Worm (Caenorhabditis elegans) whole organism, L4 larva: Measurements from ENCODE around the gene ZK673.6.

Source experiments
- ceh-44 ChIP-seq: fragments of 200-800 bp; sonication (Bioruptor generic); IDR thresholded peaks from 2 replicates; pipeline ENCODE4 v1.3.6; 2022; ENCODE audit warnings: missing genetic modification reagents, missing genetic modification characterization, missing compliant biosample characterization
- daf-16 ChIP-seq, 3 experiments: sonication (generic microtip); optimal IDR thresholded peaks; 2 replicates each; lab custom pipeline; 2016 to 2017; ENCODE audit warnings: missing genetic modification characterization in 3 of 3, missing genetic modification reagents in 3 of 3, mild to moderate bottlenecking in 2 of 3, missing compliant biosample characterization in 2 of 3, missing biosample characterization in 1 of 3, moderate library complexity in 1 of 3
- duxl-1 ChIP-seq: sonication (generic microtip); optimal IDR thresholded peaks from 2 replicates; lab custom pipeline; 2016; ENCODE audit warnings: mild to moderate bottlenecking, missing genetic modification characterization, moderate library complexity, missing compliant biosample characterization; ENCODE audit not compliant: poor library complexity
- lin-39 ChIP-seq: fragments of 150-350 bp; optimal IDR thresholded peaks from 2 replicates; lab custom pipeline; 2014; ENCODE audit warnings: missing biosample characterization, missing genetic modification reagents, missing genetic modification characterization
- lir-3 ChIP-seq: sonication (generic microtip); optimal IDR thresholded peaks from 2 replicates; lab custom pipeline; 2016; ENCODE audit warnings: mild to moderate bottlenecking, missing genetic modification characterization, missing compliant biosample characterization
- lsy-2 ChIP-seq, 2 experiments: fragments of 150-350 bp in 1 of 2; sonication (generic microtip) in 1 of 2; optimal IDR thresholded peaks; 2 replicates each; lab custom pipeline; 2014 to 2017; ENCODE audit warnings: missing biosample characterization in 2 of 2, missing genetic modification characterization in 2 of 2
- mep-1 ChIP-seq: fragments of 150-350 bp; sonication (generic microtip); optimal IDR thresholded peaks from 3 replicates; lab custom pipeline; 2014; ENCODE audit warnings: missing biosample characterization, missing genetic modification characterization
- nhr-11 ChIP-seq: fragments of 150-350 bp; optimal IDR thresholded peaks from 2 replicates; lab custom pipeline; 2014; ENCODE audit warnings: missing biosample characterization, missing genetic modification characterization
- nhr-25 ChIP-seq: sonication (generic microtip); optimal IDR thresholded peaks from 2 replicates; lab custom pipeline; 2017; ENCODE audit warnings: missing genetic modification characterization, mild to moderate bottlenecking, missing compliant biosample characterization, antibody characterized with exemption, moderate library complexity, borderline replicate concordance; ENCODE audit not compliant: insufficient read depth
- nhr-76 ChIP-seq: fragments of 150-350 bp; optimal IDR thresholded peaks from 2 replicates; lab custom pipeline; 2014; ENCODE audit warnings: missing biosample characterization, missing genetic modification characterization
- nhr-77 ChIP-seq: fragments of 150-350 bp; optimal IDR thresholded peaks from 2 replicates; lab custom pipeline; 2014; ENCODE audit warnings: missing biosample characterization, missing genetic modification characterization
- rbr-2 ChIP-seq: sonication (generic microtip); optimal IDR thresholded peaks from 2 replicates; lab custom pipeline; 2016; ENCODE audit warnings: missing genotype, missing genetic modification characterization, missing compliant biosample characterization
- snpc-4 ChIP-seq: fragments of 150-350 bp; optimal IDR thresholded peaks from 2 replicates; lab custom pipeline; 2014; ENCODE audit warnings: missing biosample characterization, missing genetic modification characterization

DNA sequence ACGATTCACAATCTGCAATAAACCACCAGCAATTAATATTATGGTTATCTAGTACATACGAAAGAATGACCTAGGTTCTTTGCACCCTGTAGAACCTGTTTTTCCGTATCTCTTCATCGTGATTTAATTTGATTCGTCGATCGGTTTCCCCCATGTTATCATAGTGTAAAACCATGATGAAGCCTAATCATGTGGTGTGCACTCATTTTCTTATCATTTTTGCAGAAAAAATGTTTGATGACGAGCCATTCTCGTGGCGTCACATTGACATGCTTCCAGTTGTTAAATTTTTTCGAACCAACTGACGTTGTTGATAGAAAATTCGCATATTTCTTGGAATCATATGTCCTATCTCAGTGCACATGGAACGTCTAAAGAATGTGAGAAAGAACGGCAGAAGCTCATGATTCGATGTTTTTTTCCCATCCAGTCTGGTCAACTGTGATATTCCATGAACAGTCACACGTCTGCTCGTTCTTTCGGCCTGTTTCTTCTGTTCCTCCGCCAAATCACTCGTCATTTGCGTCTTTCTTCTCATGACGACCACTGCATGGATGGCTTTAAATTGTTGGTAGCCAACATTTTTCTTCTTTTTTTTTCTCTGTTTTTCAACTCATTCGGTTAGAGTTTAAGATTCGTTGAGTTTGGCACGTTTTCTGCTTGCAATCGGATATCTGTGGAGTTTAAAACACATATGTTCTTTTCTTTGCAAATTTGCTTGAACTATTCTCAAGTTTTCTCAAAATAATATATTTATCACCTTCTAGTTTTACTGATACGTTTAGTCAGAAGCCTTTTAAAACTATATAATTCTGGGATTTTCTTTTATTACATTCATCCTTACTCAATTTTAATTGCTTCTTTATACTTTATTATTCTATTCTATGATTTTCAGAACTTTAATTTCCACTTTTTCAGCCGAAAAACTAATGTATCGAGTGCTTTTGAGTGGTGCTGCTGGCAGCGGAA, 16.5 kb downstream of the ZK673.6 start, which contains the start of gene ZK673.2:
- peak; percentile 77 for TF ChIP-seq nhr-11
- TF ChIP-seq duxl-1 (tag; lab: Kevin White, UChicago) = no peak
- peak; percentile 11 for TF ChIP-seq mep-1
- no peak for TF ChIP-seq nhr-25 (tag; lab: Kevin White, UChicago)
- TF ChIP-seq snpc-4 (tag; lab: Kevin White, UChicago) = no peak
- peak in 1 of 2 experiments; percentile 28 for TF ChIP-seq lsy-2 (tag; optimal IDR thresholded peaks at IDR 0.05; lab: Kevin White, UChicago)
- no peak for TF ChIP-seq ceh-44 (GFP tag; lab: Robert Waterston, UW)
- no peak for TF ChIP-seq rbr-2 (tag; lab: Kevin White, UChicago)
- no peak for TF ChIP-seq nhr-76
- TF ChIP-seq daf-16 (GFP tag; optimal IDR thresholded peaks at IDR 0.05; lab: Kevin White, UChicago) = peak in 1 of 2 experiments; percentile 28
- TF ChIP-seq daf-16 (tag; optimal IDR thresholded peaks at IDR 0.05; lab: Kevin White, UChicago) = peak; percentile 61
- no peak for TF ChIP-seq lir-3 (tag; lab: Kevin White, UChicago)
- peak; percentile 26 for TF ChIP-seq nhr-77
- no peak for TF ChIP-seq lin-39 (tag; lab: Kevin White, UChicago)
